Worm (Caenorhabditis elegans) whole organism, L4 larva: ENCODE measurements around the gene T07E3.4.

ENCODE experiments used
- F26F4.8 ChIP-seq: fragments of 200-800 bp; sonication (Bioruptor generic); conservative IDR thresholded peaks from 2 replicates; pipeline ENCODE4 v1.3.6; 2022; ENCODE audit warnings: missing genetic modification characterization, missing compliant biosample characterization
- R02D3.7 ChIP-seq: fragments of 150-350 bp; sonication (generic microtip); optimal IDR thresholded peaks from 3 replicates; lab custom pipeline; 2014; ENCODE audit warnings: missing biosample characterization, missing genetic modification characterization
- T20F7.1 ChIP-seq: fragments of 200-800 bp; sonication (Bioruptor generic); optimal IDR thresholded peaks from 2 replicates; lab custom pipeline; 2018; ENCODE audit warnings: mild to moderate bottlenecking, missing genetic modification characterization, missing compliant biosample characterization
- T26A8.4 ChIP-seq: fragments of 200-800 bp; sonication (Bioruptor generic); IDR thresholded peaks from 2 replicates; pipeline ENCODE4 v1.3.6; 2022; ENCODE audit warnings: missing genetic modification characterization, missing compliant biosample characterization
- Y5F2A.4 ChIP-seq: fragments of 200-800 bp; sonication (Bioruptor generic); optimal IDR thresholded peaks from 2 replicates; lab custom pipeline; 2018; ENCODE audit warnings: mild to moderate bottlenecking, missing genetic modification characterization, missing compliant biosample characterization
- ZK546.5 ChIP-seq, 2 experiments: sonication (generic microtip); optimal IDR thresholded peaks; 2 replicates each; lab custom pipeline; 2017; ENCODE audit warnings: missing biosample characterization in 2 of 2, missing genetic modification characterization in 2 of 2
- aha-1 ChIP-seq: fragments of 150-350 bp; peaks from one replicate; lab custom pipeline; 2014; ENCODE audit warnings: missing biosample characterization, missing genetic modification characterization
- attf-4 ChIP-seq: sonication (generic microtip); optimal IDR thresholded peaks from 3 replicates; lab custom pipeline; 2017; ENCODE audit warnings: missing biosample characterization, missing genetic modification characterization
- ceh-20 ChIP-seq: fragments of 200-800 bp; sonication (Bioruptor generic); IDR thresholded peaks from 2 replicates; pipeline ENCODE4 v1.3.6; 2022; ENCODE audit warnings: missing genetic modification reagents, missing genetic modification characterization, missing compliant biosample characterization
- ceh-28 ChIP-seq: fragments of 150-350 bp; optimal IDR thresholded peaks from 2 replicates; lab custom pipeline; 2014; ENCODE audit warnings: missing biosample characterization, missing genetic modification reagents, missing genetic modification characterization
- ceh-32 ChIP-seq: sonication (generic microtip); optimal IDR thresholded peaks from 2 replicates; lab custom pipeline; 2016; ENCODE audit warnings: mild to moderate bottlenecking, missing genetic modification characterization, missing compliant biosample characterization; ENCODE audit not compliant: poor library complexity
- ceh-44 ChIP-seq: fragments of 200-800 bp; sonication (Bioruptor generic); IDR thresholded peaks from 2 replicates; pipeline ENCODE4 v1.3.6; 2022; ENCODE audit warnings: missing genetic modification reagents, missing genetic modification characterization, missing compliant biosample characterization
- ceh-82 ChIP-seq: sonication (generic microtip); optimal IDR thresholded peaks from 2 replicates; lab custom pipeline; 2017; ENCODE audit warnings: missing biosample characterization, missing genetic modification characterization
- cey-2 ChIP-seq: sonication (generic microtip); optimal IDR thresholded peaks from 3 replicates; lab custom pipeline; 2017; ENCODE audit warnings: missing genetic modification characterization, mild to moderate bottlenecking, missing compliant biosample characterization, antibody characterized with exemption, borderline replicate concordance; ENCODE audit not compliant: insufficient read depth
- dpl-1 ChIP-seq: fragments of 150-350 bp; optimal IDR thresholded peaks from 2 replicates; lab custom pipeline; 2014; ENCODE audit warnings: missing biosample characterization, missing genetic modification reagents, missing genetic modification characterization
- egl-27 ChIP-seq: sonication (generic microtip); optimal IDR thresholded peaks from 3 replicates; lab custom pipeline; 2017; ENCODE audit warnings: missing biosample characterization, missing genetic modification reagents, missing genetic modification characterization
- fkh-10 ChIP-seq: fragments of 150-350 bp; optimal IDR thresholded peaks from 2 replicates; lab custom pipeline; 2014; ENCODE audit warnings: missing biosample characterization, missing genetic modification reagents, missing genetic modification characterization
- gei-8 ChIP-seq: fragments of 200-800 bp; sonication (Bioruptor generic); optimal IDR thresholded peaks from 2 replicates; lab custom pipeline; 2018; ENCODE audit warnings: mild to moderate bottlenecking, missing genetic modification characterization, missing compliant biosample characterization
- hif-1 ChIP-seq, 2 experiments: sonication (generic microtip); optimal IDR thresholded peaks; 2 replicates each; lab custom pipeline; 2016 to 2017; ENCODE audit warnings: missing compliant biosample characterization in 2 of 2, missing genetic modification characterization in 2 of 2, missing genetic modification reagents in 2 of 2, missing genotype in 2 of 2, mild to moderate bottlenecking in 1 of 2
- lin-1 ChIP-seq: fragments of 200-800 bp; sonication (Bioruptor generic); IDR thresholded peaks from 2 replicates; pipeline ENCODE4 v1.3.6; 2022; ENCODE audit warnings: missing genetic modification reagents, missing genetic modification characterization, missing compliant biosample characterization
- lin-15B ChIP-seq: fragments of 150-350 bp; sonication (generic microtip); optimal IDR thresholded peaks from 3 replicates; lab custom pipeline; 2014; ENCODE audit warnings: missing biosample characterization, missing genetic modification characterization
- lin-29 ChIP-seq: fragments of 200-800 bp; sonication (Bioruptor generic); IDR thresholded peaks from 2 replicates; pipeline ENCODE4 v1.3.6; 2022; ENCODE audit warnings: missing genetic modification reagents, missing genetic modification characterization, missing compliant biosample characterization
- lsy-2 ChIP-seq, 2 experiments: fragments of 150-350 bp in 1 of 2; sonication (generic microtip) in 1 of 2; optimal IDR thresholded peaks; 2 replicates each; lab custom pipeline; 2014 to 2017; ENCODE audit warnings: missing biosample characterization in 2 of 2, missing genetic modification characterization in 2 of 2
- madf-5 ChIP-seq, 2 experiments: fragments of 200-800 bp; sonication (Bioruptor generic); IDR thresholded peaks; 2 replicates each; pipeline ENCODE4 v1.3.6; 2022; ENCODE audit warnings: missing compliant biosample characterization in 2 of 2, missing genetic modification characterization in 2 of 2
- madf-9 ChIP-seq: fragments of 200-800 bp; sonication (Bioruptor generic); conservative IDR thresholded peaks from 2 replicates; pipeline ENCODE4 v1.3.6; 2022; ENCODE audit warnings: missing genetic modification reagents, missing genetic modification characterization, missing compliant biosample characterization
- mep-1 ChIP-seq: fragments of 150-350 bp; sonication (generic microtip); optimal IDR thresholded peaks from 3 replicates; lab custom pipeline; 2014; ENCODE audit warnings: missing biosample characterization, missing genetic modification characterization
- mes-2 ChIP-seq: sonication (generic microtip); optimal IDR thresholded peaks from 2 replicates; lab custom pipeline; 2016; ENCODE audit warnings: missing genotype, mild to moderate bottlenecking, missing genetic modification characterization, missing compliant biosample characterization; ENCODE audit not compliant: poor library complexity, severe bottlenecking
- mxl-2 ChIP-seq: fragments of 200-800 bp; sonication (Bioruptor generic); conservative IDR thresholded peaks from 2 replicates; pipeline ENCODE4 v1.3.6; 2022; ENCODE audit warnings: missing genetic modification reagents, missing genetic modification characterization, missing compliant biosample characterization
- mxl-3 ChIP-seq: fragments of 200-800 bp; sonication (Bioruptor generic); optimal IDR thresholded peaks from 2 replicates; lab custom pipeline; 2018; ENCODE audit warnings: mild to moderate bottlenecking, missing genetic modification characterization, missing compliant biosample characterization
- nhr-102 ChIP-seq: sonication (generic microtip); optimal IDR thresholded peaks from 2 replicates; lab custom pipeline; 2016; ENCODE audit warnings: mild to moderate bottlenecking, missing genetic modification characterization, moderate library complexity, missing compliant biosample characterization
- nhr-111 ChIP-seq: fragments of 200-800 bp; sonication (Bioruptor generic); optimal IDR thresholded peaks from 2 replicates; lab custom pipeline; 2018; ENCODE audit warnings: mild to moderate bottlenecking, missing genetic modification characterization, missing compliant biosample characterization
- nhr-48 ChIP-seq: sonication (generic microtip); optimal IDR thresholded peaks from 2 replicates; lab custom pipeline; 2016; ENCODE audit warnings: mild to moderate bottlenecking, missing genetic modification characterization, missing compliant biosample characterization
- nhr-6 ChIP-seq: fragments of 150-350 bp; optimal IDR thresholded peaks from 2 replicates; lab custom pipeline; 2014; ENCODE audit warnings: missing biosample characterization, missing genetic modification characterization
- nhr-77 ChIP-seq: fragments of 150-350 bp; optimal IDR thresholded peaks from 2 replicates; lab custom pipeline; 2014; ENCODE audit warnings: missing biosample characterization, missing genetic modification characterization
- pha-4 ChIP-seq, 2 experiments: fragments of 150-350 bp in 1 of 2; fragments of 200-800 bp in 1 of 2; sonication (Bioruptor generic) in 1 of 2; IDR thresholded peaks in 1 of 2; optimal IDR thresholded peaks in 1 of 2; 2 replicates each; pipeline versions ENCODE4 v1.3.6 to Lab custom; 2014 to 2022; ENCODE audit warnings: missing genetic modification characterization in 2 of 2, missing genetic modification reagents in 2 of 2, missing biosample characterization in 1 of 2, missing compliant biosample characterization in 1 of 2
- php-3 ChIP-seq: fragments of 200-800 bp; sonication (Bioruptor generic); IDR thresholded peaks from 2 replicates; pipeline ENCODE4 v1.3.6; 2022; ENCODE audit warnings: missing genetic modification reagents, missing genetic modification characterization, missing compliant biosample characterization
- rbr-2 ChIP-seq: sonication (generic microtip); optimal IDR thresholded peaks from 2 replicates; lab custom pipeline; 2016; ENCODE audit warnings: missing genotype, missing genetic modification characterization, missing compliant biosample characterization
- snpc-4 ChIP-seq: fragments of 150-350 bp; optimal IDR thresholded peaks from 2 replicates; lab custom pipeline; 2014; ENCODE audit warnings: missing biosample characterization, missing genetic modification characterization
- spr-3 ChIP-seq: fragments of 200-800 bp; sonication (Bioruptor generic); optimal IDR thresholded peaks from 2 replicates; lab custom pipeline; 2018; ENCODE audit warnings: mild to moderate bottlenecking, missing genetic modification characterization, missing compliant biosample characterization
- tag-97 ChIP-seq: fragments of 200-800 bp; sonication (Bioruptor generic); IDR thresholded peaks from 2 replicates; pipeline ENCODE4 v1.3.6; 2022; ENCODE audit warnings: missing genetic modification characterization, missing compliant biosample characterization
- tra-1 ChIP-seq: fragments of 200-800 bp; sonication (Bioruptor generic); IDR thresholded peaks from 2 replicates; pipeline ENCODE4 v1.3.6; 2022; ENCODE audit warnings: missing genetic modification reagents, missing genetic modification characterization, missing compliant biosample characterization
- unc-62 ChIP-seq, 3 experiments: fragments of 150-350 bp in 1 of 3; sonication (generic microtip); optimal IDR thresholded peaks in 2 of 3; peaks in 1 of 3; 1 replicate in 1 of 3; 2 replicates in 2 of 3; lab custom pipeline; 2014 to 2017; ENCODE audit warnings: missing biosample characterization in 3 of 3, missing genetic modification characterization in 3 of 3, missing genetic modification reagents in 3 of 3, missing genotype in 1 of 3
- zip-11 ChIP-seq: fragments of 200-800 bp; sonication (Bioruptor generic); IDR thresholded peaks from 2 replicates; pipeline ENCODE4 v1.3.6; 2022; ENCODE audit warnings: missing genetic modification characterization, missing compliant biosample characterization

Gene T07E3.4

ce11 chrIII:6884203-6884602 is 13.6 kb upstream of the T07E3.4 start, which contains the start of gene med-2:
Gene med-2 (plus strand): TSS chrIII:6884503.
- TF ChIP-seq unc-62 (GFP tag; optimal IDR thresholded peaks at IDR 0.05 in 1 of 2; lab: Kevin White, UChicago) (peak in 1 of 2 experiments; percentile 67), unc-62 (tag; optimal IDR thresholded peaks at IDR 0.05; lab: Kevin White, UChicago) (no peak), T20F7.1 (no peak)
- TF ChIP-seq, all 104 proteins: peak for 1

DNA sequence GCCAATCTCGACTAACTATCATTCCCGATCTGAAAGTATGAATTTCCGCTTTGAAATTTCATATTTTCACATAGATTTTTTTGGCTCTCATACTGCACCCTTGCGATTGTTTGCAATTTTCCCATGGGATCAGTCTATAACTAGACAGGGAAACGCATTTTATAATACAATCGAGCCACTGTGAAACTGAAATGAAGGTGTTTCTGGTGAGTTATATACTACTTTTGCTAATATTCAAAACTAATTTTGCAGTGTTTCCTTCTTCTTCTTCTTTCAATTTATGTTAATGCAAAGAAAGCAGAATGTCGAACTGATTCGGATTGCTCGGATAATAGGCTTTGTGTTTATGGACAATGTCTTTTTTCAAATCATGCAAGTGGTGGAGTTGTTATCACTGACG is 11.9 kb upstream of the T07E3.4 start:
- TF ChIP-seq nhr-6 (tag; lab: Kevin White, UChicago): no peak
- TF ChIP-seq lin-1: no peak
- no peak for TF ChIP-seq pha-4 (GFP tag; IDR thresholded peaks at IDR 0.05; lab: Robert Waterston, UW)
- TF ChIP-seq pha-4 (tag; optimal IDR thresholded peaks at IDR 0.05; lab: Kevin White, UChicago): no peak
- TF ChIP-seq F26F4.8 (GFP tag; lab: Robert Waterston, UW): no peak
- TF ChIP-seq lin-15B: no peak
- TF ChIP-seq aha-1 (tag; lab: Kevin White, UChicago): peak; percentile 1
- TF ChIP-seq unc-62 (GFP tag; optimal IDR thresholded peaks at IDR 0.05 in 1 of 2; lab: Kevin White, UChicago): peak in 1 of 2 experiments; percentile 98
- TF ChIP-seq unc-62 (tag; optimal IDR thresholded peaks at IDR 0.05; lab: Kevin White, UChicago): no peak
- no peak for TF ChIP-seq nhr-111 (GFP tag; lab: Kevin White, UChicago)

ce11 chrIII:6887574-6887973 is 10.2 kb upstream of the T07E3.4 start:
- peak; percentile 65; the same call in 1 of the 2 replicates for TF ChIP-seq php-3 (GFP tag; lab: Robert Waterston, UW)
- TF ChIP-seq ceh-20: no peak; the same call in none of the 2 replicates
- peak; percentile 92 for TF ChIP-seq tra-1 (GFP tag; lab: Robert Waterston, UW)
- no peak for TF ChIP-seq fkh-10 (GFP tag; lab: Kevin White, UChicago)
- peak; percentile 8 for TF ChIP-seq R02D3.7 (tag; lab: Kevin White, UChicago)
- peak in 1 of 2 experiments; percentile 75 for TF ChIP-seq lsy-2 (tag; optimal IDR thresholded peaks at IDR 0.05; lab: Kevin White, UChicago)
- TF ChIP-seq nhr-102 (tag; lab: Kevin White, UChicago): no peak
- TF ChIP-seq lin-29 (GFP tag; lab: Robert Waterston, UW): 0 out of 2 replicates have a peak, but pooled peaks have one; percentile 24
- peak; percentile 67 for TF ChIP-seq rbr-2
- peak; percentile 80 for TF ChIP-seq nhr-111 (GFP tag; lab: Kevin White, UChicago)
- peak; percentile 87 for TF ChIP-seq madf-9 (GFP tag; lab: Robert Waterston, UW)
- TF ChIP-seq zip-11 (GFP tag; lab: Robert Waterston, UW): 0 out of 2 replicates have a peak, but pooled peaks have one; percentile 42
- TF ChIP-seq mep-1 (tag; lab: Kevin White, UChicago): peak; percentile 74
- no peak for TF ChIP-seq cey-2 (tag; lab: Kevin White, UChicago)
- peak; percentile 38 for TF ChIP-seq gei-8 (GFP tag; lab: Kevin White, UChicago)
- TF ChIP-seq T26A8.4 (GFP tag; lab: Robert Waterston, UW): peak; percentile 82
- TF ChIP-seq madf-5 (GFP tag; IDR thresholded peaks at IDR 0.05; lab: Robert Waterston, UW): 0 out of 4 replicates have a peak, but pooled peaks have one; percentile 43 to 69
- TF ChIP-seq ceh-44: peak; percentile 91
- TF ChIP-seq ceh-28: no peak
- no peak for TF ChIP-seq egl-27 (tag; lab: Kevin White, UChicago)
- TF ChIP-seq mes-2 (tag; lab: Kevin White, UChicago): peak; percentile 84
- TF ChIP-seq pha-4 (GFP tag; IDR thresholded peaks at IDR 0.05; lab: Robert Waterston, UW): peak; percentile 89; the same call in 1 of the 2 replicates
- TF ChIP-seq pha-4 (tag; optimal IDR thresholded peaks at IDR 0.05; lab: Kevin White, UChicago): no peak
- TF ChIP-seq hif-1 (tag; optimal IDR thresholded peaks at IDR 0.05; lab: Kevin White, UChicago): peak in 1 of 2 experiments; percentile 62
- TF ChIP-seq T20F7.1: peak; percentile 51
- TF ChIP-seq tag-97 (GFP tag; lab: Robert Waterston, UW): no peak
- TF ChIP-seq ZK546.5 (tag; optimal IDR thresholded peaks at IDR 0.05; lab: Kevin White, UChicago): no peak
- peak; percentile 62 for TF ChIP-seq lin-1
- TF ChIP-seq snpc-4 (tag; lab: Kevin White, UChicago): peak; percentile 29
- no peak for TF ChIP-seq spr-3 (GFP tag; lab: Kevin White, UChicago)
- peak; percentile 5 for TF ChIP-seq nhr-48 (tag; lab: Kevin White, UChicago)
- TF ChIP-seq attf-4 (tag; lab: Kevin White, UChicago): no peak
- no peak for TF ChIP-seq ceh-82 (tag; lab: Kevin White, UChicago)
- TF ChIP-seq dpl-1 (GFP tag; lab: Kevin White, UChicago): peak; percentile 50
- TF ChIP-seq mxl-3: no peak
- TF ChIP-seq ceh-32 (tag; lab: Kevin White, UChicago): no peak
- peak; percentile 75; the same call in 1 of the 2 replicates for TF ChIP-seq mxl-2 (GFP tag; lab: Robert Waterston, UW)
- peak in 1 of 2 experiments; percentile 83 for TF ChIP-seq unc-62 (GFP tag; optimal IDR thresholded peaks at IDR 0.05 in 1 of 2; lab: Kevin White, UChicago)
- TF ChIP-seq unc-62 (tag; optimal IDR thresholded peaks at IDR 0.05; lab: Kevin White, UChicago): no peak
- peak; percentile 48 for TF ChIP-seq Y5F2A.4 (GFP tag; lab: Kevin White, UChicago)
- no peak for TF ChIP-seq nhr-77
